Worm (Caenorhabditis elegans): ENCODE measurements around the gene T22B7.4.

- no peak for TF ChIP-seq che-1 (tag; optimal IDR thresholded peaks at IDR 0.05)
- TF ChIP-seq ama-1 (optimal IDR thresholded peaks at IDR 0.05): no peak
- TF ChIP-seq fkh-6 (tag; optimal IDR thresholded peaks at IDR 0.05): no peak
These were observed 36.2 kb downstream of the T22B7.4 start for ce11 chrX:5605049-5605448.

Data from whole organism, late embryonic.